Worm (Caenorhabditis elegans) whole organism, young adult: ENCODE data around the gene adbp-1.

ENCODE experiments used
- C06A6.2 ChIP-seq: fragments of 200-800 bp; sonication (Bioruptor generic); conservative IDR thresholded peaks from 2 replicates; pipeline ENCODE4 v1.3.6; 2022; ENCODE audit warnings: missing genetic modification characterization, missing compliant biosample characterization
- D2030.7 ChIP-seq: fragments of 200-800 bp; sonication (Bioruptor generic); IDR thresholded peaks from 2 replicates; pipeline ENCODE4 v1.3.6; 2022; ENCODE audit warnings: missing genetic modification reagents, missing genetic modification characterization, missing compliant biosample characterization
- F57A8.1 ChIP-seq: fragments of 200-800 bp; sonication (Bioruptor generic); optimal IDR thresholded peaks from 2 replicates; lab custom pipeline; 2018; ENCODE audit warnings: mild to moderate bottlenecking, missing genetic modification characterization, moderate library complexity, missing compliant biosample characterization
- K12H6.12 ChIP-seq: fragments of 200-800 bp; sonication (Bioruptor generic); optimal IDR thresholded peaks from 2 replicates; lab custom pipeline; 2018; ENCODE audit warnings: mild to moderate bottlenecking, missing genetic modification characterization, missing compliant biosample characterization
- Y53G8AR.9 ChIP-seq: fragments of 200-800 bp; sonication (Bioruptor generic); conservative IDR thresholded peaks from 2 replicates; pipeline ENCODE4 v1.3.6; 2022; ENCODE audit warnings: missing genetic modification reagents, missing genetic modification characterization, missing compliant biosample characterization
- Y56A3A.18 ChIP-seq: fragments of 200-800 bp; sonication (Bioruptor generic); IDR thresholded peaks from 2 replicates; pipeline ENCODE4 v1.3.6; 2022; ENCODE audit warnings: missing genetic modification reagents, missing genetic modification characterization, missing compliant biosample characterization
- Y67H2A.10 ChIP-seq: fragments of 200-800 bp; sonication (Bioruptor generic); conservative IDR thresholded peaks from 2 replicates; pipeline ENCODE4 v1.3.6; 2022; ENCODE audit warnings: missing genetic modification reagents, missing genetic modification characterization, missing compliant biosample characterization
- ZK185.1 ChIP-seq: sonication (generic microtip); optimal IDR thresholded peaks from 2 replicates; lab custom pipeline; 2016; ENCODE audit warnings: mild to moderate bottlenecking, missing genetic modification characterization, missing compliant biosample characterization; ENCODE audit not compliant: poor library complexity, severe bottlenecking
- akir-1 ChIP-seq: fragments of 200-800 bp; sonication (Bioruptor generic); optimal IDR thresholded peaks from 2 replicates; lab custom pipeline; 2018; ENCODE audit warnings: mild to moderate bottlenecking, missing genetic modification characterization, moderate library complexity, missing compliant biosample characterization
- ama-1 ChIP-seq, 3 experiments: fragments of 150-350 bp in 1 of 3; sonication (generic microtip) in 2 of 3; optimal IDR thresholded peaks; 2 replicates each; lab custom pipeline; 2014 to 2018; ENCODE audit warnings: missing biosample characterization in 2 of 3, missing genetic modification characterization in 2 of 3, missing genetic modification reagents in 2 of 3
- aptf-2 ChIP-seq: fragments of 200-800 bp; sonication (Bioruptor generic); conservative IDR thresholded peaks from 2 replicates; pipeline ENCODE4 v1.3.6; 2022; ENCODE audit warnings: missing genetic modification reagents, missing genetic modification characterization, missing compliant biosample characterization
- atf-7 ChIP-seq: sonication (generic microtip); optimal IDR thresholded peaks from 2 replicates; lab custom pipeline; 2017; ENCODE audit warnings: mild to moderate bottlenecking, missing genetic modification characterization, missing compliant biosample characterization
- attf-3 ChIP-seq: fragments of 200-800 bp; sonication (Bioruptor generic); conservative IDR thresholded peaks from 2 replicates; pipeline ENCODE4 v1.3.6; 2022; ENCODE audit warnings: missing genetic modification reagents, missing genetic modification characterization, missing compliant biosample characterization
- bed-1 ChIP-seq: fragments of 200-800 bp; sonication (Bioruptor generic); IDR thresholded peaks from 2 replicates; pipeline ENCODE4 v1.3.6; 2022; ENCODE audit warnings: missing genetic modification reagents, missing genetic modification characterization, missing compliant biosample characterization
- cebp-2 ChIP-seq: fragments of 200-800 bp; sonication (Bioruptor generic); IDR thresholded peaks from 2 replicates; pipeline ENCODE4 v1.3.6; 2022; ENCODE audit warnings: missing genetic modification characterization, missing compliant biosample characterization
- ceh-100 ChIP-seq: fragments of 200-800 bp; sonication (Bioruptor generic); IDR thresholded peaks from 2 replicates; pipeline ENCODE4 v1.3.6; 2022; ENCODE audit warnings: missing genetic modification reagents, missing genetic modification characterization, missing compliant biosample characterization
- ceh-27 ChIP-seq: fragments of 200-800 bp; sonication (Bioruptor generic); optimal IDR thresholded peaks from 2 replicates; lab custom pipeline; 2018; ENCODE audit warnings: mild to moderate bottlenecking, missing genetic modification characterization, moderate library complexity, missing compliant biosample characterization
- ceh-40 ChIP-seq: fragments of 200-800 bp; sonication (Bioruptor generic); IDR thresholded peaks from 2 replicates; pipeline ENCODE4 v1.3.6; 2022; ENCODE audit warnings: missing genetic modification characterization, missing compliant biosample characterization
- chd-7 ChIP-seq: sonication (generic microtip); optimal IDR thresholded peaks from 2 replicates; lab custom pipeline; 2016; ENCODE audit warnings: mild to moderate bottlenecking, missing genetic modification characterization, moderate library complexity, missing compliant biosample characterization
- dox-1 ChIP-seq: fragments of 200-800 bp; sonication (Bioruptor generic); IDR thresholded peaks from 2 replicates; pipeline ENCODE4 v1.3.6; 2022; ENCODE audit warnings: missing genetic modification reagents, missing genetic modification characterization, missing compliant biosample characterization
- ets-4 ChIP-seq: fragments of 200-800 bp; sonication (Bioruptor generic); optimal IDR thresholded peaks from 2 replicates; lab custom pipeline; 2018; ENCODE audit warnings: mild to moderate bottlenecking, missing genetic modification characterization, missing compliant biosample characterization
- fkh-3 ChIP-seq: sonication (generic microtip); optimal IDR thresholded peaks from 2 replicates; lab custom pipeline; 2016; ENCODE audit warnings: mild to moderate bottlenecking, missing genetic modification characterization, missing compliant biosample characterization
- hmg-1.2 ChIP-seq: fragments of 200-800 bp; sonication (Bioruptor generic); IDR thresholded peaks from 2 replicates; pipeline ENCODE4 v1.3.6; 2022; ENCODE audit warnings: missing genetic modification reagents, missing genetic modification characterization, missing compliant biosample characterization
- hrde-1 ChIP-seq: sonication (generic microtip); optimal IDR thresholded peaks from 2 replicates; lab custom pipeline; 2016; ENCODE audit warnings: missing genetic modification characterization, mild to moderate bottlenecking, missing compliant biosample characterization, moderate library complexity, missing genotype, missing genetic modification reagents, borderline replicate concordance
- hsf-1 ChIP-seq: fragments of 200-800 bp; sonication (Bioruptor generic); IDR thresholded peaks from 2 replicates; pipeline ENCODE4 v1.3.6; 2022; ENCODE audit warnings: missing genetic modification reagents, missing genetic modification characterization, missing compliant biosample characterization
- lin-35 ChIP-seq, 3 experiments: fragments of 150-350 bp in 2 of 3; sonication (generic microtip) in 1 of 3; optimal IDR thresholded peaks; 2 replicates each; lab custom pipeline; 2014 to 2018; ENCODE audit warnings: missing biosample characterization in 3 of 3, missing genetic modification characterization in 3 of 3, missing genetic modification reagents in 3 of 3
- lin-40 ChIP-seq: sonication (generic microtip); optimal IDR thresholded peaks from 2 replicates; lab custom pipeline; 2016; ENCODE audit warnings: missing genetic modification characterization, mild to moderate bottlenecking, missing compliant biosample characterization, missing genotype, missing genetic modification reagents
- lsl-1 ChIP-seq: fragments of 200-800 bp; sonication (Bioruptor generic); optimal IDR thresholded peaks from 2 replicates; lab custom pipeline; 2018; ENCODE audit warnings: mild to moderate bottlenecking, missing genetic modification characterization, moderate library complexity, missing compliant biosample characterization
- lsy-27 ChIP-seq: sonication (generic microtip); optimal IDR thresholded peaks from 2 replicates; lab custom pipeline; 2017; ENCODE audit warnings: missing genetic modification characterization, mild to moderate bottlenecking, missing compliant biosample characterization, antibody characterized with exemption, missing genotype, borderline replicate concordance; ENCODE audit not compliant: insufficient read depth
- mcd-1 ChIP-seq: fragments of 200-800 bp; sonication (Bioruptor generic); IDR thresholded peaks from 2 replicates; pipeline ENCODE4 v1.3.6; 2022; ENCODE audit warnings: missing genetic modification reagents, missing genetic modification characterization, missing compliant biosample characterization
- mxl-1 ChIP-seq: sonication (generic microtip); optimal IDR thresholded peaks from 2 replicates; lab custom pipeline; 2016; ENCODE audit warnings: missing genetic modification characterization, missing compliant biosample characterization
- nfya-1 ChIP-seq: sonication (generic microtip); optimal IDR thresholded peaks from 2 replicates; lab custom pipeline; 2017; ENCODE audit warnings: antibody characterized with exemption, missing compliant biosample characterization, missing genetic modification characterization, borderline replicate concordance; ENCODE audit not compliant: insufficient read depth
- nhr-179 ChIP-seq: sonication (generic microtip); optimal IDR thresholded peaks from 2 replicates; lab custom pipeline; 2016; ENCODE audit warnings: mild to moderate bottlenecking, missing genetic modification characterization, missing compliant biosample characterization
- nhr-27 ChIP-seq: fragments of 200-800 bp; sonication (Bioruptor generic); optimal IDR thresholded peaks from 2 replicates; lab custom pipeline; 2018; ENCODE audit warnings: mild to moderate bottlenecking, missing genetic modification characterization, moderate library complexity, missing compliant biosample characterization
- nhr-90 ChIP-seq: sonication (generic microtip); optimal IDR thresholded peaks from 2 replicates; lab custom pipeline; 2016; ENCODE audit warnings: missing genotype, mild to moderate bottlenecking, missing genetic modification characterization, missing compliant biosample characterization
- pha-4 ChIP-seq: fragments of 150-350 bp; sonication (generic microtip); optimal IDR thresholded peaks from 2 replicates; lab custom pipeline; 2014; ENCODE audit warnings: missing biosample characterization, missing genetic modification reagents, missing genetic modification characterization
- rec-8 ChIP-seq, 2 experiments: sonication (generic microtip); optimal IDR thresholded peaks; 2 replicates each; lab custom pipeline; 2016; ENCODE audit warnings: mild to moderate bottlenecking in 2 of 2, missing genetic modification characterization in 2 of 2, missing genetic modification reagents in 2 of 2, missing genotype in 2 of 2, missing biosample characterization in 1 of 2, missing compliant biosample characterization in 1 of 2, moderate library complexity in 1 of 2
- repo-1 ChIP-seq: sonication (generic microtip); optimal IDR thresholded peaks from 2 replicates; lab custom pipeline; 2017; ENCODE audit warnings: mild to moderate bottlenecking, missing genetic modification characterization, missing compliant biosample characterization
- snpc-3.4 ChIP-seq: sonication (generic microtip); optimal IDR thresholded peaks from 2 replicates; lab custom pipeline; 2017; ENCODE audit warnings: missing genetic modification characterization, mild to moderate bottlenecking, missing compliant biosample characterization, antibody characterized with exemption, moderate library complexity, missing genotype, missing genetic modification reagents
- snpc-4 ChIP-seq, 5 experiments: fragments of 150-350 bp in 1 of 5; sonication (generic microtip) in 4 of 5; optimal IDR thresholded peaks; 2 replicates each; lab custom pipeline; 2014 to 2018; ENCODE audit warnings: missing genetic modification characterization in 5 of 5, missing biosample characterization in 3 of 5, antibody characterized with exemption in 2 of 5, mild to moderate bottlenecking in 2 of 5, missing compliant biosample characterization in 2 of 5, missing genotype in 2 of 5, moderate library complexity in 2 of 5, missing genetic modification reagents in 1 of 5
- tbx-9 ChIP-seq: sonication (generic microtip); optimal IDR thresholded peaks from 2 replicates; lab custom pipeline; 2016; ENCODE audit warnings: borderline replicate concordance, missing genetic modification characterization, inconsistent platforms, missing compliant biosample characterization
- zfh-2 ChIP-seq: fragments of 200-800 bp; sonication (Bioruptor generic); conservative IDR thresholded peaks from 2 replicates; pipeline ENCODE4 v1.3.6; 2022; ENCODE audit warnings: missing genetic modification reagents, missing genetic modification characterization, missing compliant biosample characterization
- ztf-22 ChIP-seq: fragments of 200-800 bp; sonication (Bioruptor generic); optimal IDR thresholded peaks from 2 replicates; lab custom pipeline; 2018; ENCODE audit warnings: mild to moderate bottlenecking, missing genetic modification characterization, moderate library complexity, missing compliant biosample characterization
- ztf-25 ChIP-seq: fragments of 200-800 bp; sonication (Bioruptor generic); IDR thresholded peaks from 2 replicates; pipeline ENCODE4 v1.3.6; 2022; ENCODE audit warnings: missing genetic modification reagents, missing genetic modification characterization, missing compliant biosample characterization
- ztf-28 ChIP-seq: fragments of 200-800 bp; sonication (Bioruptor generic); IDR thresholded peaks from 2 replicates; pipeline ENCODE4 v1.3.6; 2022; ENCODE audit warnings: missing genetic modification reagents, missing genetic modification characterization, missing compliant biosample characterization

adbp-1 gene

ce11 chrII:11484600-11484999, 40.6 kb downstream of the adbp-1 start (continued):
- TF ChIP-seq nhr-179 (tag; lab: Kevin White, UChicago) (peak; percentile 75), akir-1 (GFP tag; lab: Kevin White, UChicago) (peak; percentile 66), aptf-2 (GFP tag; lab: Robert Waterston, UW) (0 out of 2 replicates have a peak, but pooled peaks have one; percentile 58), lsy-27 (peak; percentile 72), ceh-27 (GFP tag; lab: Kevin White, UChicago) (peak; percentile 94), Y53G8AR.9 (peak; percentile 83; the same call in 1 of the 2 replicates), rec-8 (tag; optimal IDR thresholded peaks at IDR 0.05; lab: Kevin White, UChicago) (peak; percentile 92 to 98), ztf-25 (peak; percentile 97), ama-1 (optimal IDR thresholded peaks at IDR 0.05; lab: Kevin White, UChicago) (no peak), ama-1 (GFP tag; optimal IDR thresholded peaks at IDR 0.05; lab: Kevin White, UChicago) (peak; percentile 92 to 93), mxl-1 (peak; percentile 98), Y67H2A.10 (0 out of 2 replicates have a peak, but pooled peaks have one; percentile 50), repo-1 (peak; percentile 87), fkh-3 (tag; lab: Kevin White, UChicago) (peak; percentile 97), ztf-22 (GFP tag; lab: Kevin White, UChicago) (peak; percentile 57), D2030.7 (GFP tag; lab: Robert Waterston, UW) (peak; percentile 90), hrde-1 (tag; lab: Kevin White, UChicago) (peak; percentile 77), F57A8.1 (peak; percentile 98), bed-1 (peak; percentile 87; the same call in 1 of the 2 replicates), ceh-40 (GFP tag; lab: Robert Waterston, UW) (peak; percentile 71; the same call in 1 of the 2 replicates), dox-1 (GFP tag; lab: Robert Waterston, UW) (peak; percentile 94), hsf-1 (GFP tag; lab: Robert Waterston, UW) (peak; percentile 64; the same call in 1 of the 2 replicates), ceh-100 (GFP tag; lab: Robert Waterston, UW) (peak; percentile 82), C06A6.2 (GFP tag; lab: Robert Waterston, UW) (peak; percentile 57), attf-3 (GFP tag; lab: Robert Waterston, UW) (peak; percentile 71), nhr-27 (tag; lab: Kevin White, UChicago) (peak; percentile 97), lsl-1 (GFP tag; lab: Kevin White, UChicago) (peak; percentile 82), nfya-1 (no peak), ets-4 (GFP tag; lab: Kevin White, UChicago) (peak; percentile 94), snpc-3.4 (tag; lab: Kevin White, UChicago) (peak; percentile 93), chd-7 (tag; lab: Kevin White, UChicago) (peak; percentile 93), ztf-28 (GFP tag; lab: Robert Waterston, UW) (peak; percentile 75; the same call in 1 of the 2 replicates), mcd-1 (GFP tag; lab: Robert Waterston, UW) (peak; percentile 83), snpc-4 (GFP tag; optimal IDR thresholded peaks at IDR 0.05; lab: Kevin White, UChicago) (peak; percentile 83), snpc-4 (tag; optimal IDR thresholded peaks at IDR 0.05; lab: Kevin White, UChicago) (peak; percentile 62 to 82 (median 77)), lin-40 (tag; lab: Kevin White, UChicago) (peak; percentile 66), nhr-90 (peak; percentile 97), atf-7 (tag; lab: Kevin White, UChicago) (peak; percentile 86), tbx-9 (tag; lab: Kevin White, UChicago) (peak; percentile 26), cebp-2 (GFP tag; lab: Robert Waterston, UW) (peak; percentile 97), K12H6.12 (tag; lab: Kevin White, UChicago) (peak; percentile 77), lin-35 (GFP tag; optimal IDR thresholded peaks at IDR 0.05; lab: Kevin White, UChicago) (peak in 1 of 3 experiments; percentile 78), zfh-2 (peak; percentile 83), pha-4 (tag; lab: Kevin White, UChicago) (no peak), Y56A3A.18 (peak; percentile 88), hmg-1.2 (peak; percentile 85), ZK185.1 (peak; percentile 95)
